Worm (Caenorhabditis elegans): ENCODE measurements around the gene che-11.

DNA sequence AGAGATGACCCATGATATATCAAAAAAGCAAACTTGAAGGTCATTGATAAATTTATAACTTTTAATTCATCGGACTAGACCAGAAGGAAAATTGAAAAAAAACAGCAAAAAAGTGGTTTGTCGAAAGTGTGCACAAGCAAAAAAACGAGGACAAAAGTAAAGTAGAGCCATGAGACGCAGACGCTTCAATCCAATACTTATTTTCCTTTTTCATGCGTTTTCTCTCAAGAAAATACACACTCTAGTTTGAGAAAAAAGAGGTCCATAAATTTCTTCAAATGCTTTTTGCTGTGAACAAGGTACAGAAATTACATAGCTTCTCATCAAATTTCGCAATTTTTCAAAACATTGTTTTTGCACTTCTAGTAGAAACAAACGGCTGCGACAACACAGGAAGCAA lies 10.7 kb upstream of the che-11 start:
- TF ChIP-seq him-1 (tag; optimal IDR thresholded peaks at IDR 0.05) (no peak), W03F9.2 (tag; optimal IDR thresholded peaks at IDR 0.05) (no peak), dao-5 (tag; optimal IDR thresholded peaks at IDR 0.05) (no peak)

All from whole organism, L4/young adult.